Fruit fly (Drosophila melanogaster) whole organism, wandering third instar larva: ENCODE measurements around the gene lute.

Source experiments
- Abd-B ChIP-seq: fragments of >200 bp; optimal IDR thresholded peaks from 2 replicates; lab custom pipeline; 2017; ENCODE audit warnings: missing biosample characterization, missing genetic modification characterization
- CG32264 ChIP-seq: fragments of 200-800 bp; sonication (Bioruptor generic); optimal IDR thresholded peaks from 2 replicates; lab custom pipeline; 2016; ENCODE audit warnings: missing biosample characterization, missing genetic modification characterization
- CG9705 ChIP-seq: fragments of 200-800 bp; sonication (Bioruptor generic); optimal IDR thresholded peaks from 2 replicates; lab custom pipeline; 2018; ENCODE audit warnings: missing biosample characterization, mild to moderate bottlenecking, missing genetic modification characterization
- CrebA ChIP-seq: fragments of 200-800 bp; sonication (Bioruptor generic); optimal IDR thresholded peaks from 2 replicates; lab custom pipeline; 2016; ENCODE audit warnings: missing biosample characterization, mild to moderate bottlenecking, missing genetic modification characterization, borderline replicate concordance
- Dfd ChIP-seq: fragments of >200 bp; optimal IDR thresholded peaks from 2 replicates; lab custom pipeline; 2017; ENCODE audit warnings: missing biosample characterization, missing genetic modification characterization
- Dif ChIP-seq: fragments of 200-275, 200-300 bp; sonication (Bioruptor generic); optimal IDR thresholded peaks from 2 replicates; lab custom pipeline; 2018; ENCODE audit warnings: missing biosample characterization, missing genetic modification characterization; ENCODE audit not compliant: partially characterized antibody
- GATAd ChIP-seq: sonication (Bioruptor generic); optimal IDR thresholded peaks from 2 replicates; lab custom pipeline; 2016; ENCODE audit warnings: missing biosample characterization, missing genetic modification characterization
- HLH106 ChIP-seq: fragments of 200-800 bp; optimal IDR thresholded peaks from 3 replicates; lab custom pipeline; 2019; ENCODE audit warnings: missing biosample characterization, mild to moderate bottlenecking, missing genetic modification characterization, moderate library complexity
- Hnf4 ChIP-seq: fragments of 200-800 bp; sonication (Bioruptor generic); optimal IDR thresholded peaks from 2 replicates; lab custom pipeline; 2016; ENCODE audit warnings: missing biosample characterization, mild to moderate bottlenecking, missing genetic modification characterization
- Hr78 ChIP-seq: fragments of >200 bp; optimal IDR thresholded peaks from 2 replicates; lab custom pipeline; 2017; ENCODE audit warnings: missing biosample characterization, missing genetic modification characterization
- Hr83 ChIP-seq: fragments of 200-300 bp; sonication (Bioruptor generic); optimal IDR thresholded peaks from 2 replicates; lab custom pipeline; 2016; ENCODE audit warnings: missing biosample characterization, mild to moderate bottlenecking, missing genetic modification characterization, moderate library complexity; ENCODE audit not compliant: poor library complexity, severe bottlenecking
- Jra ChIP-seq: sonication (Bioruptor generic); optimal IDR thresholded peaks from 2 replicates; lab custom pipeline; 2016; ENCODE audit warnings: missing biosample characterization, missing genetic modification characterization
- Mio ChIP-seq: sonication (Bioruptor generic); optimal IDR thresholded peaks from 2 replicates; lab custom pipeline; 2016; ENCODE audit warnings: missing biosample characterization, missing genetic modification characterization
- Myc ChIP-seq: fragments of >200 bp; optimal IDR thresholded peaks from 2 replicates; lab custom pipeline; 2017
- N ChIP-seq: fragments of >200 bp; optimal IDR thresholded peaks from 2 replicates; lab custom pipeline; 2018; ENCODE audit warnings: missing biosample characterization, missing external identifiers, missing genetic modification characterization
- OdsH ChIP-seq: fragments of 200-800 bp; sonication (Bioruptor generic); optimal IDR thresholded peaks from 2 replicates; lab custom pipeline; 2016; ENCODE audit warnings: missing biosample characterization, mild to moderate bottlenecking, missing genetic modification characterization
- Rel ChIP-seq, 2 experiments: fragments of 200-800 bp; sonication (Bioruptor generic) in 1 of 2; optimal IDR thresholded peaks; 2 replicates in 1 of 2; 3 replicates in 1 of 2; lab custom pipeline; 2016 to 2019; ENCODE audit warnings: mild to moderate bottlenecking in 2 of 2, missing biosample characterization in 2 of 2, missing genetic modification characterization in 2 of 2, moderate library complexity in 1 of 2
- Sp1 ChIP-seq: fragments of 200-800 bp; sonication (Bioruptor generic); optimal IDR thresholded peaks from 3 replicates; lab custom pipeline; 2019; ENCODE audit warnings: missing biosample characterization, mild to moderate bottlenecking, missing genetic modification characterization, moderate library complexity
- Vsx2 ChIP-seq: fragments of 200-300, 225-300 bp; sonication (Bioruptor generic); optimal IDR thresholded peaks from 2 replicates; lab custom pipeline; 2018; ENCODE audit warnings: missing biosample characterization, missing genetic modification characterization; ENCODE audit not compliant: partially characterized antibody
- br ChIP-seq: fragments of 200-800 bp; sonication (Bioruptor generic); optimal IDR thresholded peaks from 2 replicates; lab custom pipeline; 2016; ENCODE audit warnings: missing biosample characterization, missing genetic modification characterization
- brk ChIP-seq: fragments of 200-800 bp; sonication (Bioruptor generic); optimal IDR thresholded peaks from 2 replicates; lab custom pipeline; 2016; ENCODE audit warnings: missing biosample characterization, mild to moderate bottlenecking, missing genetic modification characterization
- dl ChIP-seq, 2 experiments: fragments of 175-275, 200-275 bp in 1 of 2; fragments of 200-275 bp in 1 of 2; sonication (Bioruptor generic); optimal IDR thresholded peaks; lab custom pipeline; 2018; ENCODE audit warnings: mild to moderate bottlenecking in 2 of 2, missing biosample characterization in 2 of 2, missing genetic modification characterization in 2 of 2, moderate library complexity in 2 of 2; ENCODE audit not compliant: partially characterized antibody in 2 of 2, insufficient read depth in 1 of 2
- dmrt93B ChIP-seq: fragments of 200-800 bp; sonication (Bioruptor generic); optimal IDR thresholded peaks from 2 replicates; lab custom pipeline; 2018; ENCODE audit warnings: missing biosample characterization, mild to moderate bottlenecking, missing genetic modification characterization
- dsf ChIP-seq: sonication (Bioruptor generic); optimal IDR thresholded peaks from 2 replicates; lab custom pipeline; 2016; ENCODE audit warnings: missing biosample characterization, missing genetic modification characterization, borderline replicate concordance
- ey ChIP-seq: fragments of 200-800 bp; sonication (Bioruptor generic); optimal IDR thresholded peaks from 2 replicates; lab custom pipeline; 2016; ENCODE audit warnings: missing biosample characterization, missing genetic modification characterization
- foxo ChIP-seq, 2 experiments: fragments of 200-800 bp; sonication (Bioruptor generic); optimal IDR thresholded peaks; 2 replicates in 1 of 2; 3 replicates in 1 of 2; lab custom pipeline; 2016 to 2017; ENCODE audit warnings: missing biosample characterization in 2 of 2, missing genetic modification characterization in 2 of 2
- fru ChIP-seq: fragments of 200-800 bp; sonication (Bioruptor generic); optimal IDR thresholded peaks from 3 replicates; lab custom pipeline; 2016; ENCODE audit warnings: missing biosample characterization, mild to moderate bottlenecking, missing genetic modification characterization
- h ChIP-seq: fragments of 200-800 bp; sonication (Bioruptor generic); optimal IDR thresholded peaks from 3 replicates; lab custom pipeline; 2016; ENCODE audit warnings: missing biosample characterization, mild to moderate bottlenecking, missing genetic modification characterization
- jim ChIP-seq: fragments of 175-275, 200-325 bp; sonication (Bioruptor generic); optimal IDR thresholded peaks from 2 replicates; lab custom pipeline; 2016; ENCODE audit warnings: missing biosample characterization, mild to moderate bottlenecking, missing genetic modification characterization
- lola ChIP-seq: fragments of >200 bp; optimal IDR thresholded peaks from 2 replicates; lab custom pipeline; 2017; ENCODE audit warnings: missing biosample characterization, missing genetic modification characterization
- pan ChIP-seq: fragments of >200 bp; optimal IDR thresholded peaks from 2 replicates; lab custom pipeline; 2017
- psq ChIP-seq: fragments of 200-800 bp; sonication (Bioruptor generic); optimal IDR thresholded peaks from 3 replicates; lab custom pipeline; 2017; ENCODE audit warnings: missing biosample characterization, mild to moderate bottlenecking, missing genetic modification characterization, moderate library complexity
- rgr ChIP-seq: fragments of 200-800 bp; sonication (Bioruptor generic); optimal IDR thresholded peaks from 3 replicates; lab custom pipeline; 2016; ENCODE audit warnings: missing biosample characterization, mild to moderate bottlenecking, missing genetic modification characterization
- sage ChIP-seq: fragments of 200-800 bp; sonication (Bioruptor generic); optimal IDR thresholded peaks from 2 replicates; lab custom pipeline; 2016; ENCODE audit warnings: missing biosample characterization, mild to moderate bottlenecking, missing genetic modification characterization
- sv ChIP-seq: fragments of 200-800 bp; sonication (Bioruptor generic); optimal IDR thresholded peaks from 3 replicates; lab custom pipeline; 2016; ENCODE audit warnings: missing biosample characterization, missing genetic modification characterization
- tai ChIP-seq: sonication (Bioruptor generic); optimal IDR thresholded peaks from 2 replicates; lab custom pipeline; 2016; ENCODE audit warnings: missing biosample characterization, missing genetic modification characterization
- usp ChIP-seq: fragments of >200 bp; optimal IDR thresholded peaks from 2 replicates; lab custom pipeline; 2017; ENCODE audit warnings: missing biosample characterization, missing genetic modification characterization
- woc ChIP-seq: sonication (Bioruptor generic); optimal IDR thresholded peaks from 2 replicates; lab custom pipeline; 2016; ENCODE audit warnings: missing biosample characterization, mild to moderate bottlenecking, missing genetic modification characterization

The lute gene

dm6 chr3R:17400675-17401118 is 21.0 kb downstream of the lute start:
- TF ChIP-seq tai (no peak), Jra (GFP tag; lab: Kevin White, UChicago) (no peak), Hr78 (GFP tag; lab: Kevin White, UChicago) (no peak), br (GFP tag; lab: Kevin White, UChicago) (peak; percentile 54), N (GFP tag; lab: Kevin White, UChicago) (no peak), Sp1 (peak; percentile 58), foxo (GFP tag; optimal IDR thresholded peaks at IDR 0.05; lab: Kevin White, UChicago) (peak in 1 of 2 experiments; percentile 73), Abd-B (no peak), h (GFP tag; lab: Kevin White, UChicago) (peak; percentile 76), CrebA (GFP tag; lab: Kevin White, UChicago) (no peak), OdsH (GFP tag; lab: Kevin White, UChicago) (peak; percentile 56), dl (GFP tag; optimal IDR thresholded peaks at IDR 0.05; lab: Kevin White, UChicago; ENCODE audit: insufficient read depth in 1 of 2, partially characterized antibody in 2 of 2) (no peak), Mio (GFP tag; lab: Kevin White, UChicago) (no peak), rgr (GFP tag; lab: Kevin White, UChicago) (peak; percentile 42), Hnf4 (GFP tag; lab: Kevin White, UChicago) (peak; percentile 29), Dif (GFP tag; lab: Kevin White, UChicago) (no peak), brk (no peak), sv (GFP tag; lab: Kevin White, UChicago) (no peak), psq (GFP tag; lab: Kevin White, UChicago) (no peak), dmrt93B (peak; percentile 29), dsf (no peak), HLH106 (peak; percentile 71), woc (GFP tag; lab: Kevin White, UChicago) (peak; percentile 32), jim (GFP tag; lab: Kevin White, UChicago) (no peak), Vsx2 (GFP tag; lab: Kevin White, UChicago) (no peak), Hr83 (no peak), ey (GFP tag; lab: Kevin White, UChicago) (peak; percentile 46), usp (GFP tag; lab: Kevin White, UChicago) (no peak), CG9705 (GFP tag; lab: Kevin White, UChicago) (peak; percentile 43), sage (GFP tag; lab: Kevin White, UChicago) (no peak), Myc (lab: Kevin White, UChicago) (no peak), pan (lab: Kevin White, UChicago) (no peak), CG32264 (GFP tag; lab: Kevin White, UChicago) (peak; percentile 43), Rel (GFP tag; optimal IDR thresholded peaks at IDR 0.05; lab: Kevin White, UChicago) (no peak), Rel (tag; optimal IDR thresholded peaks at IDR 0.05; lab: Kevin White, UChicago) (no peak), lola (GFP tag; lab: Kevin White, UChicago) (no peak), Dfd (GFP tag; lab: Kevin White, UChicago) (no peak), fru (GFP tag; lab: Kevin White, UChicago) (peak; percentile 63), GATAd (GFP tag; lab: Kevin White, UChicago) (no peak)

dm6 chr3R:17401289-17401752 is 21.6 kb downstream of the lute start:
- TF ChIP-seq foxo (GFP tag; optimal IDR thresholded peaks at IDR 0.05; lab: Kevin White, UChicago) (peak in 1 of 2 experiments; percentile 45), N (GFP tag; lab: Kevin White, UChicago) (peak; percentile 89), h (GFP tag; lab: Kevin White, UChicago) (peak; percentile 32), Mio (GFP tag; lab: Kevin White, UChicago) (no peak), tai (peak; percentile 77), rgr (GFP tag; lab: Kevin White, UChicago) (peak; percentile 35), woc (GFP tag; lab: Kevin White, UChicago) (peak; percentile 35), dsf (peak; percentile 12), Sp1 (no peak), sv (GFP tag; lab: Kevin White, UChicago) (peak; percentile 35), Abd-B (no peak), brk (peak; percentile 45), br (GFP tag; lab: Kevin White, UChicago) (no peak), Rel (GFP tag; optimal IDR thresholded peaks at IDR 0.05; lab: Kevin White, UChicago) (no peak), Rel (tag; optimal IDR thresholded peaks at IDR 0.05; lab: Kevin White, UChicago) (peak; percentile 29), usp (GFP tag; lab: Kevin White, UChicago) (no peak), ey (GFP tag; lab: Kevin White, UChicago) (peak; percentile 21), Hnf4 (GFP tag; lab: Kevin White, UChicago) (peak; percentile 34), dmrt93B (no peak), fru (GFP tag; lab: Kevin White, UChicago) (peak; percentile 45), HLH106 (peak; percentile 24)
- TF ChIP-seq, all 38 proteins: peak for 14
